Worm (Caenorhabditis elegans) whole organism, late embryonic: ENCODE results near the gene ZK1010.4.

ENCODE experiments used
- dmd-4 ChIP-seq: sonication (generic microtip); optimal IDR thresholded peaks from 2 replicates; lab custom pipeline; 2016; ENCODE audit warnings: borderline replicate concordance, missing genetic modification characterization, missing compliant biosample characterization
- fax-1 ChIP-seq: sonication (generic microtip); optimal IDR thresholded peaks from 2 replicates; lab custom pipeline; 2016; ENCODE audit warnings: missing genotype, missing genetic modification characterization, missing compliant biosample characterization
- fkh-10 ChIP-seq: fragments of 150-350 bp; optimal IDR thresholded peaks from 2 replicates; lab custom pipeline; 2014; ENCODE audit warnings: missing biosample characterization, missing genetic modification reagents, missing genetic modification characterization
- nhr-11 ChIP-seq: fragments of 150-350 bp; optimal IDR thresholded peaks from 2 replicates; lab custom pipeline; 2014; ENCODE audit warnings: missing biosample characterization, missing genetic modification characterization
- pqm-1 ChIP-seq: sonication (generic microtip); optimal IDR thresholded peaks from 2 replicates; lab custom pipeline; 2016; ENCODE audit warnings: missing genetic modification characterization, missing compliant biosample characterization

ce11 chrIII:12980770-12981169, at the start of gene ZK1010.4:
- no peak for TF ChIP-seq fkh-10
- TF ChIP-seq dmd-4 (tag; lab: Kevin White, UChicago) = no peak
- TF ChIP-seq fax-1 (tag; lab: Kevin White, UChicago) = no peak
- TF ChIP-seq pqm-1 (tag; lab: Kevin White, UChicago) = no peak
- TF ChIP-seq nhr-11 (tag; lab: Kevin White, UChicago) = no peak
